Fruit fly (Drosophila melanogaster) whole organism, embryonic: Measurements from ENCODE around the gene Sulf1.
A peak's percentile ranks its signal among the peaks of the same experiment; 100 is the strongest.

ENCODE experiments used
- CG15073 ChIP-seq: fragments of 200-800 bp; sonication (Bioruptor generic); optimal IDR thresholded peaks from 2 replicates; lab custom pipeline; 2016; ENCODE audit warnings: missing biosample characterization, missing genetic modification characterization
- CG15479 ChIP-seq: fragments of 200-800 bp; sonication (Bioruptor generic); optimal IDR thresholded peaks from 3 replicates; lab custom pipeline; 2019; ENCODE audit warnings: missing biosample characterization, mild to moderate bottlenecking, missing genetic modification characterization, moderate library complexity
- CG7839 ChIP-seq: fragments of 200-800 bp; sonication (Bioruptor generic); optimal IDR thresholded peaks from 3 replicates; lab custom pipeline; 2018; ENCODE audit warnings: missing biosample characterization, mild to moderate bottlenecking, missing genetic modification characterization, moderate library complexity
- chn ChIP-seq: fragments of 200-800 bp; sonication (Bioruptor generic); optimal IDR thresholded peaks from 2 replicates; lab custom pipeline; 2016; ENCODE audit warnings: missing biosample characterization, missing genetic modification characterization
- dan ChIP-seq: fragments of 200-800 bp; sonication (Bioruptor generic); IDR thresholded peaks from 2 replicates; pipeline ENCODE4 v1.3.6; 2022; ENCODE audit warnings: missing biosample characterization, missing genetic modification characterization
- danr ChIP-seq: fragments of 200-800 bp; sonication (Bioruptor generic); IDR thresholded peaks from 2 replicates; pipeline ENCODE4 v1.3.6; 2022; ENCODE audit warnings: missing biosample characterization, missing genetic modification characterization
- ftz-f1 ChIP-seq: fragments of 200-800 bp; sonication (Bioruptor generic); optimal IDR thresholded peaks from 2 replicates; lab custom pipeline; 2016; ENCODE audit warnings: missing biosample characterization, missing genetic modification characterization
- luna ChIP-seq: fragments of 200-800 bp; sonication (Bioruptor generic); optimal IDR thresholded peaks from 2 replicates; lab custom pipeline; 2016; ENCODE audit warnings: missing biosample characterization, missing genetic modification characterization
- so ChIP-seq: fragments of 200-800 bp; sonication (Bioruptor generic); IDR thresholded peaks from 3 replicates; pipeline ENCODE4 v1.3.6; 2022; ENCODE audit warnings: missing biosample characterization, missing genetic modification characterization
- stc ChIP-seq: fragments of 200-800 bp; sonication (Bioruptor generic); IDR thresholded peaks from 2 replicates; pipeline ENCODE4 v1.3.6; 2022; ENCODE audit warnings: missing biosample characterization, missing genetic modification characterization

- TF ChIP-seq luna (no peak), ftz-f1 (GFP tag; lab: Kevin White, UChicago) (no peak), chn (GFP tag; lab: Kevin White, UChicago) (no peak), CG15479 (GFP tag; lab: Kevin White, UChicago) (no peak), CG15073 (GFP tag; lab: Kevin White, UChicago) (no peak), danr (no peak), so (GFP tag; lab: Robert Waterston, UW) (no peak), CG7839 (peak; percentile 17), dan (GFP tag; lab: Robert Waterston, UW) (no peak), stc (no peak)
Measured at dm6 chr3R:16336327-16337052, 2.9 kb downstream of the Sulf1 start.
